Fruit fly (Drosophila melanogaster) whole organism, embryonic: Measurements from ENCODE around the gene CG11791.

Source experiments
- BEAF-32 ChIP-seq: fragments of 200-800 bp; sonication (Bioruptor generic); optimal IDR thresholded peaks from 3 replicates; lab custom pipeline; 2017; ENCODE audit warnings: missing biosample characterization, missing genetic modification characterization, mild to moderate bottlenecking, moderate library complexity, missing genetic modification reagents
- Bdp1 ChIP-seq: fragments of 200-800 bp; sonication (Bioruptor generic); optimal IDR thresholded peaks from 3 replicates; lab custom pipeline; 2016; ENCODE audit warnings: missing biosample characterization, missing genetic modification characterization
- CG10366 ChIP-seq: fragments of 200-800 bp; sonication (Bioruptor generic); IDR thresholded peaks from 2 replicates; pipeline ENCODE4 v1.3.6; 2022; ENCODE audit warnings: missing biosample characterization, missing genetic modification characterization
- CG10462 ChIP-seq: fragments of 200-800 bp; sonication (Bioruptor generic); optimal IDR thresholded peaks from 2 replicates; lab custom pipeline; 2016; ENCODE audit warnings: missing biosample characterization, missing genetic modification characterization
- CG11085 ChIP-seq: fragments of 200-800 bp; sonication (Bioruptor generic); IDR thresholded peaks from 2 replicates; pipeline ENCODE4 v1.3.6; 2022; ENCODE audit warnings: missing biosample characterization, missing genetic modification characterization
- CG12219 ChIP-seq: fragments of 200-800 bp; sonication (Bioruptor generic); optimal IDR thresholded peaks from 3 replicates; lab custom pipeline; 2018; ENCODE audit warnings: missing biosample characterization, mild to moderate bottlenecking, missing genetic modification characterization
- CG13775 ChIP-seq: fragments of 200-800 bp; sonication (Bioruptor generic); optimal IDR thresholded peaks from 3 replicates; lab custom pipeline; 2017; ENCODE audit warnings: missing biosample characterization, mild to moderate bottlenecking, missing genetic modification characterization
- CG14710 ChIP-seq: fragments of 200-800 bp; sonication (Bioruptor generic); optimal IDR thresholded peaks from 3 replicates; lab custom pipeline; 2019; ENCODE audit warnings: missing biosample characterization, mild to moderate bottlenecking, missing genetic modification characterization, moderate library complexity
- CG15011 ChIP-seq: fragments of 200-800 bp; sonication (Bioruptor generic); optimal IDR thresholded peaks from 3 replicates; lab custom pipeline; 2018; ENCODE audit warnings: missing biosample characterization, mild to moderate bottlenecking, missing genetic modification characterization
- CG1647 ChIP-seq: fragments of 200-800 bp; sonication (Bioruptor generic); optimal IDR thresholded peaks from 3 replicates; lab custom pipeline; 2016; ENCODE audit warnings: missing biosample characterization, missing genetic modification characterization
- CG18262 ChIP-seq: fragments of 200-800 bp; optimal IDR thresholded peaks from 3 replicates; lab custom pipeline; 2019; ENCODE audit warnings: missing biosample characterization, mild to moderate bottlenecking, missing genetic modification characterization, moderate library complexity
- CG2116 ChIP-seq: fragments of 200-800 bp; sonication (Bioruptor generic); optimal IDR thresholded peaks from 3 replicates; lab custom pipeline; 2018; ENCODE audit warnings: missing biosample characterization, mild to moderate bottlenecking, missing genetic modification characterization
- CG2889 ChIP-seq: fragments of 200-800 bp; sonication (Bioruptor generic); IDR thresholded peaks from 3 replicates; pipeline ENCODE4 v1.3.6; 2022; ENCODE audit warnings: missing biosample characterization, missing genetic modification characterization
- CG30431 ChIP-seq: fragments of 200-800 bp; sonication (Bioruptor generic); optimal IDR thresholded peaks from 2 replicates; lab custom pipeline; 2017; ENCODE audit warnings: missing biosample characterization, missing genetic modification characterization
- CG34376 ChIP-seq: fragments of 200-800 bp; sonication (Bioruptor generic); optimal IDR thresholded peaks from 2 replicates; lab custom pipeline; 2018; ENCODE audit warnings: missing biosample characterization, mild to moderate bottlenecking, missing genetic modification characterization
- CG4360 ChIP-seq: fragments of 200-800 bp; sonication (Bioruptor generic); IDR thresholded peaks from 2 replicates; pipeline ENCODE4 v1.3.6; 2022; ENCODE audit warnings: missing biosample characterization, missing genetic modification characterization
- CG43689 ChIP-seq: fragments of 200-800 bp; sonication (Bioruptor generic); IDR thresholded peaks from 2 replicates; pipeline ENCODE4 v1.3.6; 2022; ENCODE audit warnings: missing biosample characterization, missing genetic modification characterization
- CG6689 ChIP-seq: fragments of 200-800 bp; sonication (Bioruptor generic); IDR thresholded peaks from 2 replicates; pipeline ENCODE4 v1.3.6; 2022; ENCODE audit warnings: missing biosample characterization, missing genetic modification characterization
- CG7556 ChIP-seq: fragments of 200-800 bp; sonication (Bioruptor generic); optimal IDR thresholded peaks from 2 replicates; lab custom pipeline; 2017; ENCODE audit warnings: missing biosample characterization, mild to moderate bottlenecking, missing genetic modification characterization
- CG9437 ChIP-seq: fragments of 200-800 bp; sonication (Bioruptor generic); optimal IDR thresholded peaks from 2 replicates; lab custom pipeline; 2018; ENCODE audit warnings: missing biosample characterization, mild to moderate bottlenecking, missing genetic modification characterization
- CG9797 ChIP-seq: fragments of 200-800 bp; sonication (Bioruptor generic); optimal IDR thresholded peaks from 3 replicates; lab custom pipeline; 2018; ENCODE audit warnings: missing biosample characterization, mild to moderate bottlenecking, missing genetic modification characterization
- Doc2 ChIP-seq: fragments of 200-800 bp; sonication (Bioruptor generic); IDR thresholded peaks from 2 replicates; pipeline ENCODE4 v1.3.6; 2022; ENCODE audit warnings: missing biosample characterization, missing genetic modification characterization
- E2f1 ChIP-seq: fragments of 200-800 bp; sonication (Bioruptor generic); IDR thresholded peaks from 2 replicates; pipeline ENCODE4 v1.3.6; 2022; ENCODE audit warnings: missing biosample characterization, missing genetic modification characterization
- E2f2 ChIP-seq: fragments of 200-800 bp; sonication (Bioruptor generic); IDR thresholded peaks from 2 replicates; pipeline ENCODE4 v1.3.6; 2022; ENCODE audit warnings: missing biosample characterization, missing genetic modification characterization
- MBD-R2 ChIP-seq: fragments of 200-800 bp; sonication (Bioruptor generic); IDR thresholded peaks from 2 replicates; pipeline ENCODE4 v1.3.6; 2022; ENCODE audit warnings: missing biosample characterization, missing genetic modification characterization
- MESR4 ChIP-seq: fragments of 200-800 bp; sonication (Bioruptor generic); optimal IDR thresholded peaks from 2 replicates; lab custom pipeline; 2018; ENCODE audit warnings: missing biosample characterization, mild to moderate bottlenecking, missing genetic modification characterization, moderate library complexity
- MTF-1 ChIP-seq: fragments of 200-800 bp; sonication (Bioruptor generic); optimal IDR thresholded peaks from 2 replicates; lab custom pipeline; 2018; ENCODE audit warnings: missing biosample characterization, mild to moderate bottlenecking, missing genetic modification characterization, borderline replicate concordance
- Myb ChIP-seq: fragments of 200-800 bp; sonication (Bioruptor generic); optimal IDR thresholded peaks from 2 replicates; lab custom pipeline; 2016; ENCODE audit warnings: missing biosample characterization, missing genetic modification characterization
- NC2α ChIP-seq: fragments of 200-800 bp; sonication (Bioruptor generic); optimal IDR thresholded peaks from 2 replicates; lab custom pipeline; 2016; ENCODE audit warnings: missing biosample characterization, missing genetic modification characterization
- Oli ChIP-seq: fragments of 200-800 bp; sonication (Bioruptor generic); optimal IDR thresholded peaks from 2 replicates; lab custom pipeline; 2018; ENCODE audit warnings: missing biosample characterization, mild to moderate bottlenecking, missing genetic modification characterization, moderate library complexity
- Poxn ChIP-seq: fragments of 200-800 bp; sonication (Bioruptor generic); IDR thresholded peaks from 2 replicates; pipeline ENCODE4 v1.3.6; 2022; ENCODE audit warnings: missing biosample characterization, missing genetic modification characterization
- Side ChIP-seq: fragments of 200-800 bp; sonication (Bioruptor generic); optimal IDR thresholded peaks from 2 replicates; lab custom pipeline; 2016; ENCODE audit warnings: missing biosample characterization, missing genetic modification characterization
- Sry-δ ChIP-seq: fragments of 200-800 bp; sonication (Bioruptor generic); optimal IDR thresholded peaks from 2 replicates; lab custom pipeline; 2016; ENCODE audit warnings: missing biosample characterization, missing genetic modification characterization
- YL-1 ChIP-seq: fragments of 200-800 bp; sonication (Bioruptor generic); optimal IDR thresholded peaks from 3 replicates; lab custom pipeline; 2017; ENCODE audit warnings: missing biosample characterization, mild to moderate bottlenecking, missing genetic modification characterization
- ash1 ChIP-seq: fragments of 200-800 bp; sonication (Bioruptor generic); optimal IDR thresholded peaks from 2 replicates; lab custom pipeline; 2018; ENCODE audit warnings: missing biosample characterization, mild to moderate bottlenecking, missing genetic modification characterization
- bigmax ChIP-seq: fragments of 200-800 bp; sonication (Bioruptor generic); optimal IDR thresholded peaks from 2 replicates; lab custom pipeline; 2018; ENCODE audit warnings: missing biosample characterization, mild to moderate bottlenecking, missing genetic modification characterization
- cwo ChIP-seq: fragments of 200-800 bp; sonication (Bioruptor generic); optimal IDR thresholded peaks from 3 replicates; lab custom pipeline; 2017; ENCODE audit warnings: missing biosample characterization, missing genetic modification characterization, mild to moderate bottlenecking, moderate library complexity, missing genetic modification reagents
- exex ChIP-seq: fragments of 200-800 bp; sonication (Bioruptor generic); optimal IDR thresholded peaks from 4 replicates; lab custom pipeline; 2018; ENCODE audit warnings: missing biosample characterization, mild to moderate bottlenecking, missing genetic modification characterization, moderate library complexity
- hbn ChIP-seq: fragments of 200-800 bp; sonication (Bioruptor generic); IDR thresholded peaks from 2 replicates; pipeline ENCODE4 v1.3.6; 2022; ENCODE audit warnings: missing biosample characterization, missing genetic modification characterization; ENCODE audit not compliant: partially characterized antibody
- inv ChIP-seq: fragments of 200-800 bp; sonication (Bioruptor generic); IDR thresholded peaks from 2 replicates; pipeline ENCODE4 v1.3.6; 2022; ENCODE audit warnings: missing biosample characterization, missing genetic modification characterization; ENCODE audit not compliant: partially characterized antibody
- kay ChIP-seq: fragments of 200-800 bp; sonication (Bioruptor generic); optimal IDR thresholded peaks from 2 replicates; lab custom pipeline; 2016; ENCODE audit warnings: missing biosample characterization, missing genetic modification characterization
- knrl ChIP-seq: fragments of 200-800 bp; sonication (Bioruptor generic); IDR thresholded peaks from 3 replicates; pipeline ENCODE4 v1.3.6; 2022; ENCODE audit warnings: missing biosample characterization, missing genetic modification characterization; ENCODE audit not compliant: partially characterized antibody
- lbe ChIP-seq: fragments of 200-800 bp; sonication (Bioruptor generic); optimal IDR thresholded peaks from 2 replicates; lab custom pipeline; 2016; ENCODE audit warnings: missing biosample characterization, mild to moderate bottlenecking, missing genetic modification characterization
- nerfin-2 ChIP-seq: fragments of 200-800 bp; sonication (Bioruptor generic); IDR thresholded peaks from 2 replicates; pipeline ENCODE4 v1.3.6; 2022; ENCODE audit warnings: missing biosample characterization, missing genetic modification characterization; ENCODE audit not compliant: partially characterized antibody
- nmo ChIP-seq: fragments of 200-800 bp; sonication (Bioruptor generic); optimal IDR thresholded peaks from 2 replicates; lab custom pipeline; 2018; ENCODE audit warnings: missing biosample characterization, mild to moderate bottlenecking, missing genetic modification characterization, moderate library complexity
- otp ChIP-seq: fragments of 200-800 bp; sonication (Bioruptor generic); IDR thresholded peaks from 3 replicates; pipeline ENCODE4, ENCODE4 v1.3.6; 2022; ENCODE audit warnings: missing biosample characterization, missing genetic modification characterization
- pb ChIP-seq: fragments of 200-800 bp; sonication (Bioruptor generic); optimal IDR thresholded peaks from 3 replicates; lab custom pipeline; 2016; ENCODE audit warnings: missing biosample characterization, missing genetic modification characterization
- so ChIP-seq: fragments of 200-800 bp; sonication (Bioruptor generic); IDR thresholded peaks from 3 replicates; pipeline ENCODE4 v1.3.6; 2022; ENCODE audit warnings: missing biosample characterization, missing genetic modification characterization
- ttk ChIP-seq: fragments of 200-800 bp; sonication (Bioruptor generic); IDR thresholded peaks from 2 replicates; pipeline ENCODE4 v2.1.2; 2022; ENCODE audit warnings: missing biosample characterization, missing genetic modification characterization
- zen ChIP-seq: fragments of 200-800 bp; sonication (Bioruptor generic); optimal IDR thresholded peaks from 3 replicates; lab custom pipeline; 2018; ENCODE audit warnings: missing biosample characterization, mild to moderate bottlenecking, missing genetic modification characterization, moderate library complexity

Gene CG11791

DNA sequence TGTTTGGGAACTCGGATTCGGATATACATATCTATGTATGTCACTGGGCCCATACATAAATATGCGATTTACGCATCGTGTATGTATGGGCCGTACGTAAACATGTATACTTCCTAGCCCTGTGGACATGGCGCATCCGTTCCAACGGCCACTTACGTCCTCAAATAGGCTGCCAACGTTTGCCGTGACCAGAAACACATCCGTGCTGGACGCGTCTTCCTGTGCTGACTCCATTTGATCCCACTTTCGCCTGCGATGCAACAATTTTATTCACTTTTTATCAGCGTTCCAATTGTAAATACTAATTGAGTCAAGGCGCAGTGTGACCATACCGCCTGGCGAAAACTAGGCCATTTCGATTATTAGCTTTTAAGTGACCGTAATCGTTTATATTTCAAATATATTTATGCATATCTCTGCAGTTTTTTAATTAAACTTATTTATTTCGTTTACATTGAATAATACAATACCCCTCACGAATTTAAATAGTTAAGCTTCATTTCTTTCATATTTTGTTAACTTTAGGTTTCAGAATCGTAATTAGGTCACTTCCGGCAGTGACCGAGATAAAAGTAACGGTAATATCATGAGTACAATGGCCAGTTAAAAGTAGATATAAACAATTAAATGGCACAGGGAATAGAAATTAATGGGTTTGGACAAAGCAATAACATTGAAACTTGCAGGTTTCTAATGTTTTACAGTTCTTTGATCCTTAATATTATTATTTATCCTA lies 4.4 kb upstream of the CG11791 start, which contains the start of gene 5PtaseI (continued):
- TF ChIP-seq CG34376 (GFP tag; lab: Kevin White, UChicago): peak; percentile 36
- TF ChIP-seq hbn: no peak
- TF ChIP-seq CG14710 (tag; lab: Kevin White, UChicago): peak; percentile 19
- TF ChIP-seq CG10366 (GFP tag; lab: Robert Waterston, UW): no peak
- no peak for TF ChIP-seq CG13775
- TF ChIP-seq MTF-1 (GFP tag; lab: Kevin White, UChicago): no peak
- no peak for TF ChIP-seq CG12219
- peak; percentile 48 for TF ChIP-seq CG2116 (GFP tag; lab: Kevin White, UChicago)
- TF ChIP-seq Poxn (GFP tag; lab: Robert Waterston, UW): no peak
- no peak for TF ChIP-seq kay
- no peak for TF ChIP-seq CG15011
- TF ChIP-seq Doc2 (GFP tag; lab: Robert Waterston, UW): no peak
- TF ChIP-seq otp (GFP tag; lab: Robert Waterston, UW): no peak
- no peak for TF ChIP-seq CG11085 (GFP tag; lab: Robert Waterston, UW)
- no peak for TF ChIP-seq Sry-δ (GFP tag; lab: Kevin White, UChicago)
- no peak for TF ChIP-seq Side (GFP tag; lab: Kevin White, UChicago)
- no peak for TF ChIP-seq so (GFP tag; lab: Robert Waterston, UW)
- TF ChIP-seq ash1 (GFP tag; lab: Kevin White, UChicago): no peak
- TF ChIP-seq Myb (GFP tag; lab: Kevin White, UChicago): peak; percentile 91
- TF ChIP-seq CG9797: peak; percentile 57
- peak; percentile 63 for TF ChIP-seq MBD-R2
- no peak for TF ChIP-seq ttk (GFP tag; lab: Robert Waterston, UW)
- TF ChIP-seq nerfin-2 (GFP tag; lab: Robert Waterston, UW): no peak
- no peak for TF ChIP-seq cwo (GFP tag; lab: Kevin White, UChicago)
- no peak for TF ChIP-seq Oli
- no peak for TF ChIP-seq NC2α (GFP tag; lab: Kevin White, UChicago)
- TF ChIP-seq CG43689 (GFP tag; lab: Robert Waterston, UW): no peak
- 0 out of 2 replicates have a peak, but pooled peaks have one; percentile 19 for TF ChIP-seq CG4360 (GFP tag; lab: Robert Waterston, UW)
- no peak for TF ChIP-seq CG6689 (GFP tag; lab: Robert Waterston, UW)
- TF ChIP-seq MESR4: peak; percentile 72
- no peak for TF ChIP-seq inv (GFP tag; lab: Robert Waterston, UW)
- TF ChIP-seq knrl (GFP tag; lab: Robert Waterston, UW): no peak
- peak; percentile 73 for TF ChIP-seq E2f2 (GFP tag; lab: Robert Waterston, UW)
- no peak for TF ChIP-seq bigmax (GFP tag; lab: Kevin White, UChicago)
- peak; percentile 37 for TF ChIP-seq CG9437
- TF ChIP-seq lbe (GFP tag; lab: Kevin White, UChicago): no peak
- TF ChIP-seq nmo (GFP tag; lab: Kevin White, UChicago): peak; percentile 7
- no peak for TF ChIP-seq CG30431 (GFP tag; lab: Kevin White, UChicago)
- TF ChIP-seq YL-1 (GFP tag; lab: Kevin White, UChicago): peak; percentile 51
- peak; percentile 22 for TF ChIP-seq zen (tag; lab: Kevin White, UChicago)
- TF ChIP-seq Bdp1 (GFP tag; lab: Kevin White, UChicago): no peak
- no peak for TF ChIP-seq pb (GFP tag; lab: Kevin White, UChicago)
- peak; percentile 50 for TF ChIP-seq exex (tag; lab: Kevin White, UChicago)
- TF ChIP-seq CG2889 (GFP tag; lab: Robert Waterston, UW): no peak
- no peak for TF ChIP-seq CG18262 (tag; lab: Kevin White, UChicago)
- TF ChIP-seq E2f1: no peak
- no peak for TF ChIP-seq CG1647 (GFP tag; lab: Kevin White, UChicago)
- peak; percentile 34 for TF ChIP-seq BEAF-32 (GFP tag; lab: Kevin White, UChicago)
- TF ChIP-seq CG10462 (GFP tag; lab: Kevin White, UChicago): no peak
- TF ChIP-seq CG7556 (GFP tag; lab: Kevin White, UChicago): no peak
